Fruit fly (Drosophila melanogaster): Measurements from ENCODE around the gene CG32413.

DNA sequence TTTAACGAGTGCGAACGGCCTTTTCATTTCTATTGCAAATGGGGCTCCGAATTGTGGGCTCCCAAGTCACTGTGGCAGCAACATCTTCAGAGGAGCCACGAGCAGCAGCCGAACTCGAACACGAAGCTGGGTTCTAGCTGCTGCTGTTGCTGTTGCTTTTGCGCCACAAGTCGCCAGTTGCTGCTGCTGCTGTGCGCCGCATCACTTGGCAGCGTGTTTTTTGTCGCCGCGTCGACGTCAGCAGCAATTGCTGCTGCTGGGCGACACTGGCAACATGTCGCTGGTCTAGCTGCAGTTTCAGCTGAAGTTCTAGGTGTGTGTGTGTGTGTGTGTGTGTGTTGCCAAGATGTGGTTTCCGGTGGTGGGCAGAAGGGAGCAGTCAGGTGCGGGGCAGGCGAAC lies 48.7 kb upstream of the CG32413 start:
- TF ChIP-seq CG17806 (tag; optimal IDR thresholded peaks at IDR 0.05) (no peak), CG4496 (GFP tag; IDR thresholded peaks at IDR 0.05) (no peak), CG13204 (GFP tag; optimal IDR thresholded peaks at IDR 0.05) (peak; percentile 56), CG8159 (tag; optimal IDR thresholded peaks at IDR 0.05) (no peak), EcR (GFP tag; optimal IDR thresholded peaks at IDR 0.05) (peak; percentile 23), CG12605 (GFP tag; IDR thresholded peaks at IDR 0.05) (peak; percentile 41; the same call in 1 of the 2 replicates), CG9948 (tag; optimal IDR thresholded peaks at IDR 0.05) (no peak), fd96Ca (GFP tag; IDR thresholded peaks at IDR 0.05) (0 out of 3 replicates have a peak, but pooled peaks have one; percentile 31), CG15710 (tag; optimal IDR thresholded peaks at IDR 0.05) (no peak)

All from whole organism, pupa.